Worm (Caenorhabditis elegans) whole organism, mixed stage, embryonic: ENCODE results near the gene gtf-2H2C.

ENCODE experiments used
- ceh-39 ChIP-seq: fragments of 150-350 bp; optimal IDR thresholded peaks from 2 replicates; lab custom pipeline; 2014; ENCODE audit warnings: missing biosample characterization, missing genetic modification characterization
- ceh-43 ChIP-seq: fragments of 200-800 bp; sonication (Bioruptor generic); optimal IDR thresholded peaks from 2 replicates; lab custom pipeline; 2018; ENCODE audit warnings: mild to moderate bottlenecking, missing genetic modification characterization, moderate library complexity, missing compliant biosample characterization
- elt-1 ChIP-seq: sonication (generic microtip); optimal IDR thresholded peaks from 2 replicates; lab custom pipeline; 2017; ENCODE audit warnings: missing genetic modification characterization, mild to moderate bottlenecking, missing compliant biosample characterization, antibody characterized with exemption, moderate library complexity, borderline replicate concordance; ENCODE audit not compliant: insufficient read depth
- elt-3 ChIP-seq: fragments of 150-350 bp; optimal IDR thresholded peaks from 2 replicates; lab custom pipeline; 2014; ENCODE audit warnings: missing biosample characterization, missing genetic modification characterization
- ham-2 ChIP-seq: fragments of 200-800 bp; sonication (Bioruptor generic); optimal IDR thresholded peaks from 2 replicates; lab custom pipeline; 2018; ENCODE audit warnings: mild to moderate bottlenecking, missing genetic modification characterization, missing compliant biosample characterization
- lin-13 ChIP-seq: fragments of 150-350 bp; optimal IDR thresholded peaks from 2 replicates; lab custom pipeline; 2014; ENCODE audit warnings: missing biosample characterization, missing genetic modification characterization
- lsy-2 ChIP-seq: fragments of 150-350 bp; optimal IDR thresholded peaks from 2 replicates; lab custom pipeline; 2014; ENCODE audit warnings: missing biosample characterization, missing genetic modification characterization
- nhr-12 ChIP-seq: fragments of 150-350 bp; optimal IDR thresholded peaks from 2 replicates; lab custom pipeline; 2014; ENCODE audit warnings: missing biosample characterization, missing genetic modification characterization
- nhr-237 ChIP-seq: fragments of 150-350 bp; optimal IDR thresholded peaks from 2 replicates; lab custom pipeline; 2014; ENCODE audit warnings: missing biosample characterization, missing genetic modification characterization
- nhr-28 ChIP-seq: fragments of 150-350 bp; optimal IDR thresholded peaks from 2 replicates; lab custom pipeline; 2014; ENCODE audit warnings: missing biosample characterization, missing genetic modification characterization
- nhr-76 ChIP-seq: sonication (generic microtip); optimal IDR thresholded peaks from 2 replicates; lab custom pipeline; 2017; ENCODE audit warnings: missing biosample characterization, missing genetic modification characterization
- snpc-4 ChIP-seq: fragments of 150-350 bp; optimal IDR thresholded peaks from 2 replicates; lab custom pipeline; 2014; ENCODE audit warnings: missing biosample characterization, missing genetic modification characterization

DNA sequence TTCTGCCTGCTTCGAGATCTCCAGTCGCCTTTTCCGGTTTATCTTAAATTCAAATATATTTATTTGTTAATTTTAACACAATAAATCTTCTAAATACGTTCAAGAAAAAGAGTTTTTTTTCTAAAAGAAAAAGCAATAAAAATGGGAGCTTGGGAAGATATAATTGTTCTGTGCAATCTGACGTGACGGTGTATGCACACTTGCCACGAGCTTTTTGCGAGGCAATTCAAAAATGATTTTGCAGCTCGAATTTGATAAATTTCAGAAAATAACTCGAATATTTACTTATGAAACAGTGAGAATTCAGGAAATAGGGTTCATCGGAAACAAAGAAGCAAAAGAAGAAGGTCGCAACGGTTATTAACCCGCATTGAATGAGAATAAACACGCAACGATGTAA lies 2.5 kb upstream of the gtf-2H2C start:
- TF ChIP-seq nhr-28 (tag; lab: Kevin White, UChicago): no peak
- TF ChIP-seq elt-1 (tag; lab: Kevin White, UChicago): no peak
- TF ChIP-seq ham-2 (GFP tag; lab: Kevin White, UChicago): no peak
- no peak for TF ChIP-seq nhr-76 (tag; lab: Kevin White, UChicago)
- no peak for TF ChIP-seq nhr-237 (tag; lab: Kevin White, UChicago)
- TF ChIP-seq elt-3: no peak
- TF ChIP-seq lin-13: no peak
- TF ChIP-seq snpc-4 (tag; lab: Kevin White, UChicago): no peak
- no peak for TF ChIP-seq ceh-39 (tag; lab: Kevin White, UChicago)
- TF ChIP-seq lsy-2: no peak
- no peak for TF ChIP-seq ceh-43 (GFP tag; lab: Kevin White, UChicago)
- TF ChIP-seq nhr-12 (tag; lab: Kevin White, UChicago): no peak
